Worm (Caenorhabditis elegans) whole organism, late embryonic: ENCODE measurements around the gene B0035.13.

ENCODE experiments used
- Y22D7AL.16 ChIP-seq: sonication (generic microtip); optimal IDR thresholded peaks from 2 replicates; lab custom pipeline; 2016; ENCODE audit warnings: missing genetic modification characterization, missing compliant biosample characterization
- dve-1 ChIP-seq: sonication (generic microtip); optimal IDR thresholded peaks from 2 replicates; lab custom pipeline; 2017; ENCODE audit warnings: antibody characterized with exemption, mild to moderate bottlenecking, missing genetic modification characterization, missing compliant biosample characterization
- pha-4 ChIP-seq: fragments of 150-350 bp; optimal IDR thresholded peaks from 2 replicates; lab custom pipeline; 2018; ENCODE audit warnings: missing biosample characterization, missing genetic modification reagents, missing genetic modification characterization
- sox-4 ChIP-seq: sonication (generic microtip); optimal IDR thresholded peaks from 2 replicates; lab custom pipeline; 2017; ENCODE audit warnings: mild to moderate bottlenecking, missing genetic modification characterization, inconsistent platforms, missing compliant biosample characterization

DNA sequence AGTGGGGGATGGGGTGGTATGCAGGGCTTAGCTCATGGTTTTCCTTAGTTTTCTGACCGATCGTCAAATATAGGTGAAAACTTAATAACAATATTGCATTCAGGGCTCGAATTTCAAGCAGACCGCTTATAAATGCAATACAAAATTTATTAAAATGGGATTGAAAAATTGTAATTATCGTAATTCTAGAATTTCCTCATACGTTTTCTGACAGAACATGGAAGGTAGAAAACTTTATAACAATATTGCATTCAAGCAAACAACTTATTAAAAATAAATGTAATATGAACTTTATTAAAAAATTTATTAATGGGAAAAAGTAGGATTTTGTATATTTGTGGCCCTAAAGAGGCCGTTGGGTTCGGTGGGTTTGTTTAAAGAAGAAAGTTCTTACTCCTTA is 17.1 kb upstream of the B0035.13 start:
- TF ChIP-seq pha-4 (tag; lab: Kevin White, UChicago) (no peak), Y22D7AL.16 (no peak), dve-1 (no peak), sox-4 (no peak)
